Fruit fly (Drosophila melanogaster) whole organism, embryonic: ENCODE results near the gene CG10063.

Source experiments
- Blimp-1 ChIP-seq: fragments of 200-800 bp; sonication (Bioruptor generic); optimal IDR thresholded peaks from 3 replicates; lab custom pipeline; 2018; ENCODE audit warnings: missing biosample characterization, missing genetic modification characterization, mild to moderate bottlenecking, moderate library complexity, missing genetic modification reagents
- CG10209 ChIP-seq: fragments of 200-800 bp; sonication (Bioruptor generic); optimal IDR thresholded peaks from 3 replicates; lab custom pipeline; 2017; ENCODE audit warnings: missing biosample characterization, mild to moderate bottlenecking, missing genetic modification characterization, missing genetic modification reagents
- CG10267 ChIP-seq: fragments of 200-800 bp; sonication (Bioruptor generic); optimal IDR thresholded peaks from 2 replicates; lab custom pipeline; 2018; ENCODE audit warnings: missing biosample characterization, mild to moderate bottlenecking, missing genetic modification characterization, moderate library complexity
- CG10654 ChIP-seq: fragments of 200-800 bp; sonication (Bioruptor generic); optimal IDR thresholded peaks from 2 replicates; lab custom pipeline; 2016; ENCODE audit warnings: missing biosample characterization, missing genetic modification characterization
- CG10959 ChIP-seq: fragments of 200-800 bp; sonication (Bioruptor generic); IDR thresholded peaks from 2 replicates; pipeline ENCODE4 v1.3.6; 2022; ENCODE audit warnings: missing biosample characterization, missing genetic modification characterization
- CG12071 ChIP-seq: fragments of 200-800 bp; sonication (Bioruptor generic); optimal IDR thresholded peaks from 3 replicates; lab custom pipeline; 2018; ENCODE audit warnings: missing biosample characterization, mild to moderate bottlenecking, missing genetic modification characterization
- CG12219 ChIP-seq: fragments of 200-800 bp; sonication (Bioruptor generic); optimal IDR thresholded peaks from 3 replicates; lab custom pipeline; 2018; ENCODE audit warnings: missing biosample characterization, mild to moderate bottlenecking, missing genetic modification characterization
- CG12391 ChIP-seq: fragments of 200-800 bp; sonication (Bioruptor generic); optimal IDR thresholded peaks from 3 replicates; lab custom pipeline; 2018; ENCODE audit warnings: missing biosample characterization, mild to moderate bottlenecking, missing genetic modification characterization, moderate library complexity
- CG13775 ChIP-seq: fragments of 200-800 bp; sonication (Bioruptor generic); optimal IDR thresholded peaks from 3 replicates; lab custom pipeline; 2017; ENCODE audit warnings: missing biosample characterization, mild to moderate bottlenecking, missing genetic modification characterization
- CG15514 ChIP-seq: fragments of 200-800 bp; sonication (Bioruptor generic); optimal IDR thresholded peaks from 3 replicates; lab custom pipeline; 2017; ENCODE audit warnings: missing biosample characterization, missing genetic modification characterization, mild to moderate bottlenecking, moderate library complexity, missing genetic modification reagents
- CG1603 ChIP-seq: fragments of 200-800 bp; sonication (Bioruptor generic); optimal IDR thresholded peaks from 2 replicates; lab custom pipeline; 2019; ENCODE audit warnings: missing biosample characterization, mild to moderate bottlenecking, missing genetic modification characterization, moderate library complexity
- CG16779 ChIP-seq: fragments of 200-800 bp; sonication (Bioruptor generic); IDR thresholded peaks from 2 replicates; pipeline ENCODE4 v1.3.6; 2022; ENCODE audit warnings: missing biosample characterization, missing genetic modification characterization
- CG1832 ChIP-seq: fragments of 200-800 bp; sonication (Bioruptor generic); optimal IDR thresholded peaks from 2 replicates; lab custom pipeline; 2017; ENCODE audit warnings: missing biosample characterization, mild to moderate bottlenecking, missing genetic modification characterization, inconsistent platforms
- CG18764 ChIP-seq: fragments of 200-800 bp; sonication (Bioruptor generic); optimal IDR thresholded peaks from 3 replicates; lab custom pipeline; 2016; ENCODE audit warnings: missing biosample characterization, missing genetic modification characterization
- CG2712 ChIP-seq: fragments of 200-800 bp; optimal IDR thresholded peaks from 3 replicates; lab custom pipeline; 2019; ENCODE audit warnings: missing biosample characterization, mild to moderate bottlenecking, missing genetic modification characterization, moderate library complexity
- CG4424 ChIP-seq: fragments of 200-800 bp; sonication (Bioruptor generic); optimal IDR thresholded peaks from 3 replicates; lab custom pipeline; 2016; ENCODE audit warnings: missing biosample characterization, missing genetic modification characterization
- CG6683 ChIP-seq: fragments of 200-800 bp; sonication (Bioruptor generic); optimal IDR thresholded peaks from 2 replicates; lab custom pipeline; 2017; ENCODE audit warnings: missing biosample characterization, mild to moderate bottlenecking, missing genetic modification characterization, missing genetic modification reagents
- CG8290 ChIP-seq, 3 experiments: fragments of 200-800 bp; sonication (Bioruptor generic); optimal IDR thresholded peaks; 2 replicates each; lab custom pipeline; 2016 to 2019; ENCODE audit warnings: missing biosample characterization in 3 of 3, missing genetic modification characterization in 3 of 3, mild to moderate bottlenecking in 2 of 3, moderate library complexity in 1 of 3
- CG9797 ChIP-seq: fragments of 200-800 bp; sonication (Bioruptor generic); optimal IDR thresholded peaks from 3 replicates; lab custom pipeline; 2018; ENCODE audit warnings: missing biosample characterization, mild to moderate bottlenecking, missing genetic modification characterization
- Dp ChIP-seq: fragments of 200-800 bp; sonication (Bioruptor generic); optimal IDR thresholded peaks from 2 replicates; lab custom pipeline; 2018; ENCODE audit warnings: missing biosample characterization, mild to moderate bottlenecking, missing genetic modification characterization, moderate library complexity
- Hr39 ChIP-seq: fragments of >200 bp; optimal IDR thresholded peaks from 2 replicates; lab custom pipeline; 2017
- Lpt ChIP-seq: fragments of >200 bp; optimal IDR thresholded peaks from 2 replicates; lab custom pipeline; 2018; ENCODE audit warnings: missing biosample characterization, missing genetic modification characterization
- Mes4 ChIP-seq: fragments of 200-800 bp; sonication (Bioruptor generic); optimal IDR thresholded peaks from 2 replicates; lab custom pipeline; 2016; ENCODE audit warnings: missing biosample characterization, missing genetic modification characterization
- NC2α ChIP-seq: fragments of 200-800 bp; sonication (Bioruptor generic); optimal IDR thresholded peaks from 2 replicates; lab custom pipeline; 2016; ENCODE audit warnings: missing biosample characterization, missing genetic modification characterization
- Opbp ChIP-seq: fragments of 200-800 bp; sonication (Bioruptor generic); IDR thresholded peaks from 3 replicates; pipeline ENCODE4 v1.3.6; 2022; ENCODE audit warnings: missing biosample characterization, missing genetic modification characterization; ENCODE audit not compliant: partially characterized antibody
- Ravus ChIP-seq: fragments of 200-800 bp; sonication (Bioruptor generic); IDR thresholded peaks from 2 replicates; pipeline ENCODE4 v1.3.6; 2022; ENCODE audit warnings: missing biosample characterization, missing genetic modification characterization
- TFAM ChIP-seq: fragments of 200-800 bp; sonication (Bioruptor generic); optimal IDR thresholded peaks from 2 replicates; lab custom pipeline; 2017; ENCODE audit warnings: missing biosample characterization, missing genetic modification characterization, inconsistent platforms
- Vsx1 ChIP-seq: fragments of 200-800 bp; sonication (Bioruptor generic); optimal IDR thresholded peaks from 2 replicates; lab custom pipeline; 2017; ENCODE audit warnings: missing biosample characterization, mild to moderate bottlenecking, missing genetic modification characterization, missing genetic modification reagents
- YL-1 ChIP-seq: fragments of 200-800 bp; sonication (Bioruptor generic); optimal IDR thresholded peaks from 3 replicates; lab custom pipeline; 2017; ENCODE audit warnings: missing biosample characterization, mild to moderate bottlenecking, missing genetic modification characterization
- ase ChIP-seq: fragments of 200-800 bp; sonication (Bioruptor generic); IDR thresholded peaks from 3 replicates; pipeline ENCODE4 v1.3.6; 2022; ENCODE audit warnings: missing biosample characterization, missing genetic modification characterization
- corto ChIP-seq: fragments of 200-800 bp; sonication (Bioruptor generic); optimal IDR thresholded peaks from 2 replicates; lab custom pipeline; 2016; ENCODE audit warnings: missing biosample characterization, mild to moderate bottlenecking, missing genetic modification characterization, moderate library complexity
- da ChIP-seq: fragments of 200-800 bp; sonication (Bioruptor generic); optimal IDR thresholded peaks from 2 replicates; lab custom pipeline; 2016; ENCODE audit warnings: missing biosample characterization, missing genetic modification characterization
- dmrt11E ChIP-seq: fragments of 200-800 bp; sonication (Bioruptor generic); optimal IDR thresholded peaks from 3 replicates; lab custom pipeline; 2018; ENCODE audit warnings: missing biosample characterization, mild to moderate bottlenecking, missing genetic modification characterization, moderate library complexity
- dmrt99B ChIP-seq: fragments of 200-800 bp; sonication (Bioruptor generic); optimal IDR thresholded peaks from 2 replicates; lab custom pipeline; 2018; ENCODE audit warnings: missing biosample characterization, mild to moderate bottlenecking, missing genetic modification characterization, moderate library complexity
- emc ChIP-seq: fragments of 200-800 bp; sonication (Bioruptor generic); optimal IDR thresholded peaks from 2 replicates; lab custom pipeline; 2016; ENCODE audit warnings: missing biosample characterization, missing genetic modification characterization
- fru ChIP-seq: fragments of >200 bp; optimal IDR thresholded peaks from 2 replicates; lab custom pipeline; 2017
- fu2 ChIP-seq: fragments of 200-800 bp; sonication (Bioruptor generic); optimal IDR thresholded peaks from 2 replicates; lab custom pipeline; 2016; ENCODE audit warnings: missing biosample characterization, missing genetic modification characterization
- gce ChIP-seq: fragments of 200-800 bp; sonication (Bioruptor generic); IDR thresholded peaks from 3 replicates; pipeline ENCODE4 v1.3.6; 2022; ENCODE audit warnings: missing biosample characterization, missing genetic modification characterization
- grn ChIP-seq: fragments of 200-800 bp; sonication (Bioruptor generic); optimal IDR thresholded peaks from 3 replicates; lab custom pipeline; 2017; ENCODE audit warnings: missing biosample characterization, missing genetic modification characterization
- gsb-n ChIP-seq: fragments of 200-800 bp; sonication (Bioruptor generic); optimal IDR thresholded peaks from 3 replicates; lab custom pipeline; 2018; ENCODE audit warnings: missing biosample characterization, mild to moderate bottlenecking, missing genetic modification characterization
- lola ChIP-seq, 3 experiments: fragments of >200 bp in 2 of 3; fragments of 200-800 bp in 1 of 3; sonication (Bioruptor generic) in 1 of 3; optimal IDR thresholded peaks; 2 replicates each; lab custom pipeline; 2017 to 2019; ENCODE audit warnings: missing biosample characterization in 3 of 3, missing genetic modification characterization in 3 of 3, mild to moderate bottlenecking in 1 of 3, moderate library complexity in 1 of 3
- pan ChIP-seq, 4 experiments: fragments of >200 bp in 3 of 4; fragments of 200-800 bp in 1 of 4; sonication (Bioruptor generic) in 1 of 4; optimal IDR thresholded peaks in 3 of 4; IDR thresholded peaks in 1 of 4; 2 replicates each; pipeline versions ENCODE4 v1.3.6 to Lab custom; 2017 to 2022; ENCODE audit warnings: missing biosample characterization in 2 of 4, missing genetic modification characterization in 2 of 4, mixed read lengths in 1 of 4
- pum ChIP-seq: fragments of 200-800 bp; sonication (Bioruptor generic); optimal IDR thresholded peaks from 2 replicates; lab custom pipeline; 2016; ENCODE audit warnings: missing biosample characterization, missing genetic modification characterization
- row ChIP-seq: fragments of 200-800 bp; sonication (Bioruptor generic); IDR thresholded peaks from 3 replicates; pipeline ENCODE4 v1.3.6; 2022; ENCODE audit warnings: missing biosample characterization, missing genetic modification characterization
- run ChIP-seq: fragments of 200-800 bp; sonication (Bioruptor generic); optimal IDR thresholded peaks from 3 replicates; lab custom pipeline; 2018; ENCODE audit warnings: missing biosample characterization, mild to moderate bottlenecking, missing genetic modification characterization
- seq ChIP-seq: fragments of 200-800 bp; sonication (Bioruptor generic); IDR thresholded peaks from 2 replicates; pipeline ENCODE4 v1.3.6; 2022; ENCODE audit warnings: missing biosample characterization, missing genetic modification characterization
- sisA ChIP-seq: fragments of 200-800 bp; sonication (Bioruptor generic); IDR thresholded peaks from 2 replicates; pipeline ENCODE4 v1.3.6; 2022; ENCODE audit warnings: missing biosample characterization, missing genetic modification characterization
- slbo ChIP-seq: fragments of 200-800 bp; sonication (Bioruptor generic); IDR thresholded peaks from 2 replicates; pipeline ENCODE4 v1.3.6; 2022; ENCODE audit warnings: missing biosample characterization, missing genetic modification characterization
- sr ChIP-seq: fragments of 200-800 bp; sonication (Bioruptor generic); IDR thresholded peaks from 3 replicates; pipeline ENCODE4 v1.3.6; 2022; ENCODE audit warnings: missing biosample characterization, missing genetic modification characterization
- wdn ChIP-seq: fragments of 200-800 bp; sonication (Bioruptor generic); IDR thresholded peaks from 2 replicates; pipeline ENCODE4 v1.3.6; 2022; ENCODE audit warnings: missing biosample characterization, missing genetic modification characterization
- yki ChIP-seq: fragments of >200 bp; optimal IDR thresholded peaks from 3 replicates; lab custom pipeline; 2018

Gene CG10063

DNA sequence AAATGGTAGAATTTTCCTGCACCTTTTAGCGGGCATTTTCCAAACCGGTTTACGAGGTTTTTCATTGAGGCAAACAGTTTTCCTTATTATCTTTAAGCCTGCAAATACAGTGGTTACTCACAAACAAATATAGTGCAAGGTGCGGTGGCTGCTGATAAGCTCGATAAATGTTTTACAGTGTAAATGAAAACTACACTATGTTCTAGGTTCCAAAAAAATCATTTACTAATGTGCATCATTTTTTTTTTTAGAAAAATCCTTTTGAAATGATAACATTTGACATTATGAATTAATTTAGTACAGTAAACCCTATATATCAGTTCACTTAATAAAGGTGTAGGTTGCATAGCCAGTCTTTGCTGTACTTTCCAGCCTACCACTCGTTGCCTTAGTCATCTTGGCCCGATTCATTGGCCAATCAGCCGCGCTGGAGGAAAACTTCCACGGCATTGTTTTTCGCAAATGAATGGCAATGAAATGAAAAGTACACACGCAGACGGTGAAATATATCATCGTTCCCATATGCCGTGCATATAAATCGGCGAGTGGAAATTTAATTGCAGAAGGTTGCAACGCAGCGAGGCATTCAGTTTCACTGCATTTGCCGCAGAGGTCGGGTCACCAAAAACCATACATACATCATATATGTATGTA is 5.9 kb upstream of the CG10063 start (continued):
- TF ChIP-seq Ravus (GFP tag; lab: Robert Waterston, UW) (no peak), YL-1 (GFP tag; lab: Kevin White, UChicago) (no peak), yki (lab: Kevin White, UChicago) (no peak), grn (GFP tag; lab: Kevin White, UChicago) (no peak), NC2α (GFP tag; lab: Kevin White, UChicago) (no peak), CG12071 (GFP tag; lab: Kevin White, UChicago) (no peak), Blimp-1 (GFP tag; lab: Kevin White, UChicago) (no peak), slbo (GFP tag; lab: Robert Waterston, UW) (no peak), gsb-n (no peak), CG16779 (GFP tag; lab: Robert Waterston, UW) (no peak), sr (GFP tag; lab: Robert Waterston, UW) (no peak), row (GFP tag; lab: Robert Waterston, UW) (peak; percentile 54), Hr39 (lab: Kevin White, UChicago) (no peak), CG10654 (GFP tag; lab: Kevin White, UChicago) (no peak), CG12219 (GFP tag; lab: Kevin White, UChicago) (no peak), pum (no peak), Lpt (GFP tag; lab: Kevin White, UChicago) (no peak), CG12391 (tag; lab: Kevin White, UChicago) (peak; percentile 16), sisA (no peak; the same call in 1 of the 2 replicates), CG1832 (no peak), emc (GFP tag; lab: Kevin White, UChicago) (no peak), Vsx1 (GFP tag; lab: Kevin White, UChicago) (no peak), da (GFP tag; lab: Kevin White, UChicago) (no peak), fru (lab: Kevin White, UChicago) (no peak), Dp (GFP tag; lab: Kevin White, UChicago) (no peak), CG10267 (no peak), run (no peak), corto (no peak), CG10959 (GFP tag; lab: Robert Waterston, UW) (no peak), seq (GFP tag; lab: Robert Waterston, UW) (no peak), dmrt99B (peak; percentile 2), Opbp (GFP tag; lab: Robert Waterston, UW) (no peak), CG13775 (GFP tag; lab: Kevin White, UChicago) (no peak), CG2712 (tag; lab: Kevin White, UChicago) (peak; percentile 28), CG4424 (GFP tag; lab: Kevin White, UChicago) (no peak), CG1603 (tag; lab: Kevin White, UChicago) (no peak), dmrt11E (tag; lab: Kevin White, UChicago) (peak; percentile 27), TFAM (GFP tag; lab: Kevin White, UChicago) (no peak)

DNA sequence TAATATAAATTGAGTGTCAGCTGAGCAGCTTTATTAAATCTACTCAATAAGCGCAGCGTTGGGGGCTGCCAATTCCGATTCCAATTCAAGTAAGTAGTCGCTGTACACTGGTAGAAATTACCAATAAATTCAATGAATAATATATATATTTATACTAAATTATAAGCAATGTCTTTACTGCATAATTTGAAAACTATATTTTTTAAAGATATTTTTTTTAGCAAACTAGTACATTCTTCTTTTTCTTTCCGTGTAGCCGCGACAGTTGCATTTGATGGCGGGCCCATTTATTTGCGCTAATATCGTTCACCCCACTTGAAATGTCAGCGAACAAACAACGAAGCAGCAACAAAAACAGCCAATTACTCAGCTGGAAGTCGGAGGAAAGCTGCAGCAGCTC is 5.1 kb upstream of the CG10063 start:
- TF ChIP-seq CG18764 (GFP tag; lab: Kevin White, UChicago) (peak; percentile 23), CG6683 (no peak), CG13775 (GFP tag; lab: Kevin White, UChicago) (peak; percentile 58), ase (GFP tag; lab: Robert Waterston, UW) (no peak), CG10209 (GFP tag; lab: Kevin White, UChicago) (peak; percentile 31), lola (GFP tag; optimal IDR thresholded peaks at IDR 0.05; lab: Kevin White, UChicago) (peak in 1 of 3 experiments; percentile 51), Mes4 (GFP tag; lab: Kevin White, UChicago) (no peak), CG8290 (GFP tag; optimal IDR thresholded peaks at IDR 0.05; lab: Kevin White, UChicago) (peak; percentile 42), CG8290 (tag; optimal IDR thresholded peaks at IDR 0.05; lab: Kevin White, UChicago) (no peak), fu2 (GFP tag; lab: Kevin White, UChicago) (no peak), gce (GFP tag; lab: Robert Waterston, UW) (0 out of 3 replicates have a peak, but pooled peaks have one; percentile 16), CG15514 (GFP tag; lab: Kevin White, UChicago) (no peak), pan (optimal IDR thresholded peaks at IDR 0.05; lab: Kevin White, UChicago) (no peak), pan (GFP tag; optimal IDR thresholded peaks at IDR 0.05 in 1 of 2, IDR thresholded peaks at IDR 0.05 in 1 of 2) (peak in 1 of 2 experiments; percentile 61), CG9797 (GFP tag; lab: Kevin White, UChicago) (no peak), wdn (GFP tag; lab: Robert Waterston, UW) (no peak)
